Worm (Caenorhabditis elegans) whole organism, L2 larva: ENCODE data around the gene F42A9.9.

Source experiments
- C34F6.9 ChIP-seq: fragments of 150-350 bp; optimal IDR thresholded peaks from 2 replicates; lab custom pipeline; 2014; ENCODE audit warnings: missing biosample characterization, missing genetic modification characterization
- F13H6.1 ChIP-seq: sonication (generic microtip); optimal IDR thresholded peaks from 2 replicates; lab custom pipeline; 2016; ENCODE audit warnings: missing genetic modification characterization, missing compliant biosample characterization
- R02D3.7 ChIP-seq: fragments of 150-350 bp; optimal IDR thresholded peaks from 2 replicates; lab custom pipeline; 2014; ENCODE audit warnings: missing biosample characterization, missing genetic modification characterization
- ZK546.5 ChIP-seq: sonication (generic microtip); optimal IDR thresholded peaks from 2 replicates; lab custom pipeline; 2017; ENCODE audit warnings: missing biosample characterization, missing genetic modification characterization
- alr-1 ChIP-seq: fragments of 150-350 bp; optimal IDR thresholded peaks from 2 replicates; lab custom pipeline; 2014; ENCODE audit warnings: missing biosample characterization, missing genetic modification characterization
- aly-2 ChIP-seq: fragments of 150-350 bp; optimal IDR thresholded peaks from 2 replicates; lab custom pipeline; 2014; ENCODE audit warnings: missing biosample characterization, missing genetic modification characterization
- ama-1 ChIP-seq: fragments of 150-350 bp; optimal IDR thresholded peaks from 2 replicates; lab custom pipeline; 2018; ENCODE audit warnings: inconsistent platforms
- blmp-1 ChIP-seq: sonication (generic microtip); optimal IDR thresholded peaks from 2 replicates; lab custom pipeline; 2017; ENCODE audit warnings: missing genetic modification characterization, mild to moderate bottlenecking, missing compliant biosample characterization, antibody characterized with exemption, moderate library complexity; ENCODE audit not compliant: insufficient read depth
- ceh-16 ChIP-seq: fragments of 150-350 bp; optimal IDR thresholded peaks from 2 replicates; lab custom pipeline; 2014; ENCODE audit warnings: missing biosample characterization, missing genetic modification characterization
- ceh-82 ChIP-seq: fragments of 150-350 bp; optimal IDR thresholded peaks from 2 replicates; lab custom pipeline; 2014; ENCODE audit warnings: missing biosample characterization, missing genetic modification characterization
- crh-2 ChIP-seq: sonication (generic microtip); optimal IDR thresholded peaks from 2 replicates; lab custom pipeline; 2017; ENCODE audit warnings: missing biosample characterization, missing genetic modification characterization
- dmd-4 ChIP-seq: sonication (generic microtip); optimal IDR thresholded peaks from 2 replicates; lab custom pipeline; 2017; ENCODE audit warnings: missing biosample characterization, missing genetic modification characterization
- egl-27 ChIP-seq: sonication (generic microtip); optimal IDR thresholded peaks from 3 replicates; lab custom pipeline; 2017; ENCODE audit warnings: missing biosample characterization, missing genetic modification reagents, missing genetic modification characterization
- elt-1 ChIP-seq: fragments of 150-350 bp; optimal IDR thresholded peaks from 2 replicates; lab custom pipeline; 2014; ENCODE audit warnings: missing biosample characterization, missing genetic modification characterization
- elt-3 ChIP-seq: sonication (generic microtip); optimal IDR thresholded peaks from 2 replicates; lab custom pipeline; 2017; ENCODE audit warnings: missing biosample characterization, missing genetic modification characterization
- fos-1 ChIP-seq: fragments of 150-350 bp; optimal IDR thresholded peaks from 2 replicates; lab custom pipeline; 2014; ENCODE audit warnings: missing biosample characterization, missing genetic modification characterization
- gmeb-1 ChIP-seq: fragments of 150-350 bp; optimal IDR thresholded peaks from 2 replicates; lab custom pipeline; 2014; ENCODE audit warnings: missing biosample characterization, missing genetic modification characterization
- lin-11 ChIP-seq: fragments of 150-350 bp; sonication (generic microtip); optimal IDR thresholded peaks from 2 replicates; lab custom pipeline; 2014; ENCODE audit warnings: missing biosample characterization, missing genetic modification characterization, inconsistent platforms, mixed read lengths
- lin-39 ChIP-seq: fragments of 150-350 bp; optimal IDR thresholded peaks from 2 replicates; lab custom pipeline; 2014; ENCODE audit warnings: missing biosample characterization, missing genetic modification reagents, missing genetic modification characterization
- lsy-2 ChIP-seq, 2 experiments: fragments of 150-350 bp in 1 of 2; sonication (generic microtip) in 1 of 2; optimal IDR thresholded peaks; 2 replicates each; lab custom pipeline; 2014 to 2017; ENCODE audit warnings: missing biosample characterization in 2 of 2, missing genetic modification characterization in 2 of 2
- mbf-1 ChIP-seq: sonication (generic microtip); optimal IDR thresholded peaks from 2 replicates; lab custom pipeline; 2017; ENCODE audit warnings: missing biosample characterization, missing genetic modification characterization
- mdl-1 ChIP-seq, 2 experiments: fragments of 150-350 bp in 1 of 2; sonication (generic microtip) in 1 of 2; optimal IDR thresholded peaks; 2 replicates each; lab custom pipeline; 2017; ENCODE audit warnings: missing biosample characterization in 2 of 2, missing genetic modification characterization in 2 of 2
- nhr-10 ChIP-seq: sonication (generic microtip); optimal IDR thresholded peaks from 2 replicates; lab custom pipeline; 2017; ENCODE audit warnings: missing biosample characterization, missing genetic modification characterization
- nhr-12 ChIP-seq: fragments of 150-350 bp; optimal IDR thresholded peaks from 2 replicates; lab custom pipeline; 2014; ENCODE audit warnings: missing biosample characterization, missing genetic modification characterization
- nhr-21 ChIP-seq: fragments of 150-350 bp; optimal IDR thresholded peaks from 2 replicates; lab custom pipeline; 2014; ENCODE audit warnings: missing biosample characterization, missing genetic modification characterization
- nhr-23 ChIP-seq: fragments of 150-350 bp; optimal IDR thresholded peaks from 2 replicates; lab custom pipeline; 2014; ENCODE audit warnings: missing biosample characterization, missing genetic modification reagents, missing genetic modification characterization
- nhr-237 ChIP-seq: fragments of 150-350 bp; optimal IDR thresholded peaks from 2 replicates; lab custom pipeline; 2014; ENCODE audit warnings: missing biosample characterization, missing genetic modification characterization
- nhr-25 ChIP-seq: fragments of 150-350 bp; sonication (generic microtip); optimal IDR thresholded peaks from 3 replicates; lab custom pipeline; 2014; ENCODE audit warnings: missing biosample characterization, missing genetic modification characterization
- nhr-77 ChIP-seq: fragments of 150-350 bp; optimal IDR thresholded peaks from 2 replicates; lab custom pipeline; 2014; ENCODE audit warnings: missing biosample characterization, missing genetic modification characterization
- peb-1 ChIP-seq: fragments of 150-350 bp; optimal IDR thresholded peaks from 2 replicates; lab custom pipeline; 2014; ENCODE audit warnings: missing biosample characterization, missing genetic modification characterization
- sem-4 ChIP-seq: fragments of 150-350 bp; optimal IDR thresholded peaks from 2 replicates; lab custom pipeline; 2014; ENCODE audit warnings: missing biosample characterization, missing genetic modification reagents, missing genetic modification characterization
- skn-1 ChIP-seq: sonication (generic microtip); optimal IDR thresholded peaks from 2 replicates; lab custom pipeline; 2017; ENCODE audit warnings: missing biosample characterization, missing genetic modification characterization
- sma-3 ChIP-seq: sonication (generic microtip); optimal IDR thresholded peaks from 2 replicates; lab custom pipeline; 2016; ENCODE audit warnings: missing genetic modification reagents, missing genetic modification characterization, missing compliant biosample characterization
- sma-9 ChIP-seq, 2 experiments: fragments of 150-350 bp in 1 of 2; sonication (generic microtip) in 1 of 2; optimal IDR thresholded peaks; 2 replicates each; lab custom pipeline; 2014 to 2016; ENCODE audit warnings: missing genetic modification characterization in 2 of 2, mild to moderate bottlenecking in 1 of 2, missing biosample characterization in 1 of 2, missing compliant biosample characterization in 1 of 2, missing genetic modification reagents in 1 of 2, moderate library complexity in 1 of 2
- snpc-4 ChIP-seq: fragments of 150-350 bp; optimal IDR thresholded peaks from 2 replicates; lab custom pipeline; 2014; ENCODE audit warnings: missing biosample characterization, missing genetic modification characterization
- unc-55 ChIP-seq: fragments of 150-350 bp; sonication (generic microtip); optimal IDR thresholded peaks from 3 replicates; lab custom pipeline; 2014; ENCODE audit warnings: missing biosample characterization, missing genetic modification reagents, missing genetic modification characterization
- unc-62 ChIP-seq: fragments of 150-350 bp; optimal IDR thresholded peaks from 2 replicates; lab custom pipeline; 2014; ENCODE audit warnings: missing biosample characterization, missing genetic modification reagents, missing genetic modification characterization
- zag-1 ChIP-seq: fragments of 150-350 bp; optimal IDR thresholded peaks from 2 replicates; lab custom pipeline; 2014; ENCODE audit warnings: missing biosample characterization, missing genetic modification characterization
- ztf-4 ChIP-seq: fragments of 150-350 bp; optimal IDR thresholded peaks from 2 replicates; lab custom pipeline; 2014; ENCODE audit warnings: missing biosample characterization, missing genetic modification characterization

Gene F42A9.9

DNA sequence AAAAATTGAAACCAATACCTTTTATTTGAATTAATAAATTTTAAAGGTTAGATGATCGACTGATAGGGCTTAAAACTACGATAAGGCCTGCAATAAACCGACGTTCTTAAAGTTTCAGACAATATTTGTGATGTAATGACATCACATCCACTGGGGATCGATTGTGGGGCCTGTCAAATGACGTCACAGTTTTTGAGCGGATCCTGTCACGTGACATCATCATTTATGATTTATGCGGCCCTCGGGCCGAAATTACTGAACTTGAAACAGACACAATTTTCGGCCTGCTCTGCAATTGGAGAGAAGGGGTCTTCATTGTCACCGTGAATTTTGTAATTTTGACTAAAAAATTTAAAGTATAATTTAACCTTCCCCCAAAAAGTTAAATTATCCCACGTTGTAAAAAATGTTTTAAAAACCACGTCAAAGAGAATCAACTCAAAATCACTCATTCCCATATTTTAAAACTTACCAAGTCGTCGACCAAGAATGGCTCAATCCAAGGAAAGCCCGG lies 15.5 kb upstream of the F42A9.9 start, which contains the start of gene C49C8.1:
Gene C49C8.1, plus strand, starts transcription at position 464 of the 514 bp plus-strand sequence.
- TF ChIP-seq zag-1 (tag; lab: Kevin White, UChicago): no peak
- no peak for TF ChIP-seq sma-9 (GFP tag; optimal IDR thresholded peaks at IDR 0.05; lab: Kevin White, UChicago)
- TF ChIP-seq sma-9 (tag; optimal IDR thresholded peaks at IDR 0.05; lab: Kevin White, UChicago): no peak

DNA sequence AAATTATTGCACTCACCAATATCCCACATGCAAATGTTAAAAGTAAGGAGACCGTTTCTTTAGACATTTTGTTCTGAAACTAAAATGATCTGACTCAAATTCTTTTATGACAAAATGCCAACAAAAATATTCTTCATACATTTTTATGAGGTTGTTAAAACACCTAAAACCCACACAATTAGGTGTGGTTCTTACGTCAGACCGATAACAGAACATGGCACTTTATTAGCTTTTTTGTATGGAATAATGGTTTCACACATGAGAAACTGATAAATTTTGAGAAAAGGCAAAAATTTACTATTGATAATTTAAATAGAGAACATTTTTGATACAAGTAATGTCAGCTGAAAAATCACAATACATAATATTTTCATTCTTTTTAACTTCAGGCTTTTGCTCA lies 14.9 kb upstream of the F42A9.9 start, which contains the start of gene C49C8.5:
Gene C49C8.5, minus strand, starts transcription at position 73 of the 400 bp plus-strand sequence.
- no peak for TF ChIP-seq ama-1 (lab: Kevin White, UChicago)
- TF ChIP-seq fos-1 (tag; lab: Kevin White, UChicago): peak; percentile 42

DNA sequence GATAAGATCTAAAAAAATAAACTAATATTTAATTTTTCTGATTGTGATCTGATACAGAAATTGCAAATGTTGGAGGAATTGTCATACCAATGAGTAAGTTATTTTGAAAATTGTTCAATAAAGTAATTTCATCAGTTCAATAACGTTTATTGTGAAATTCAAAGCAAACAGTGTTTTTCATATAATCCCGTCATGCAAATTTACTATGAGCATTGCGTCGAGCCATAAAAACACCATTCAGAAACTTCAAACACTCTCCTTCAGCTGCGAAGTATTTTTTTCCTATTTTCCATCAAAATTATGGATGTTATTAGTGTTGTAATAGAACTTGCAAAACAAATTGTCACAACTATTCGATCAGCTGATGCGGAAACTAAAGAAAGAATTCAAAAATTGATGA lies 13.2 kb upstream of the F42A9.9 start, which contains the start of gene C49C8.8:
Gene C49C8.8, plus strand, starts transcription at position 301 of the 400 bp plus-strand sequence.
- TF ChIP-seq dmd-4 (tag; lab: Kevin White, UChicago) (no peak), elt-1 (no peak), nhr-23 (tag; lab: Kevin White, UChicago) (no peak), elt-3 (tag; lab: Kevin White, UChicago) (no peak), nhr-25 (no peak), zag-1 (tag; lab: Kevin White, UChicago) (no peak), lsy-2 (tag; optimal IDR thresholded peaks at IDR 0.05; lab: Kevin White, UChicago) (no peak), nhr-10 (tag; lab: Kevin White, UChicago) (no peak), R02D3.7 (tag; lab: Kevin White, UChicago) (no peak), unc-55 (GFP tag; lab: Kevin White, UChicago) (no peak), aly-2 (tag; lab: Kevin White, UChicago) (no peak)

DNA sequence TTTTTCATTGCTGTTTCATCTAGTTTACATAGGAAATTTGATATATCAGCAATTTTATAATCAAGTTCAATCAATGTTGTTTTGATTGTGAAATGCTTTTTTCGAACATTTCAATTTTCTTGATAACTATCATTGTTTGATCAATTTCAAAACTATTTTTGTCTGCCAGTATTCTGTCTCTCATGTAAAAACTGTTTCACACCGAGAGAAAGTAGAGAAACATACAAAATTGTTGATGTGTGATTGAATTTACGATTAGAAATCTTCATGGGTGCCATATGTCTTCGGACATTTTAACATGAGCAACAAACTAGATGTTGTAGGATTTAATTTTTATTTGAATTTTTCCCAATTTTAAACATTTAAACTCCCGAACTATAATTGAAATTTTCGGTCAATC lies 12.0 kb upstream of the F42A9.9 start, which contains the start of gene C49C8.2:
Gene C49C8.2, plus strand, starts transcription at position 393 of the 400 bp plus-strand sequence.
- TF ChIP-seq fos-1 (tag; lab: Kevin White, UChicago): peak; percentile 55
- no peak for TF ChIP-seq R02D3.7 (tag; lab: Kevin White, UChicago)
- no peak for TF ChIP-seq nhr-12 (tag; lab: Kevin White, UChicago)
- TF ChIP-seq lin-39: no peak
- TF ChIP-seq nhr-10 (tag; lab: Kevin White, UChicago): no peak
- peak; percentile 17 for TF ChIP-seq gmeb-1 (tag; lab: Kevin White, UChicago)
- peak; percentile 57 for TF ChIP-seq skn-1 (tag; lab: Kevin White, UChicago)
- TF ChIP-seq crh-2: peak; percentile 20
- no peak for TF ChIP-seq F13H6.1
- TF ChIP-seq nhr-21 (tag; lab: Kevin White, UChicago): no peak
- peak; percentile 20 for TF ChIP-seq C34F6.9
- TF ChIP-seq unc-55 (GFP tag; lab: Kevin White, UChicago): no peak
- TF ChIP-seq mdl-1 (tag; optimal IDR thresholded peaks at IDR 0.05; lab: Kevin White, UChicago): no peak
- TF ChIP-seq ceh-16: no peak
- no peak for TF ChIP-seq dmd-4 (tag; lab: Kevin White, UChicago)
- no peak for TF ChIP-seq nhr-237 (tag; lab: Kevin White, UChicago)
- no peak for TF ChIP-seq alr-1 (tag; lab: Kevin White, UChicago)
- TF ChIP-seq elt-1: no peak
- TF ChIP-seq sem-4 (tag; lab: Kevin White, UChicago): no peak
- no peak for TF ChIP-seq nhr-23 (tag; lab: Kevin White, UChicago)
- no peak for TF ChIP-seq blmp-1 (tag; lab: Kevin White, UChicago)
- TF ChIP-seq, all 48 proteins: peak for 5

DNA sequence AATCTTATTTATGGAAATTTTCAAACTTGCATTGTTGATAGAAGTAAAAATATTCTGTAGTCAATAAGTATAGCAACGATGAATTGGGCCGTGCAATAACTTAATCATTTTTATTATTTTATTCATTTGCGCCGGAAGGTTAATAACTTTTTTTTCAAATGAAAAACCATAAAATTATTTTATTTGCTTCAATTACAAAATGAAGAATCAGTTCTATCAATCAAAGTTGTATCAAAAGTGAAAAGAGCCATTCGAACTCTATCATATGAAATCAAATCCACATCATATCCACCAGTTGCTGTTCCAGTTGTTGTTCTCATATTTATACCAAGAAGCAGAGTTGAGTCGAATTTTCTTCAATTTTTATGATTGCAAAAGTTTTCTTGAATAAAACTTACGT lies 9.8 kb upstream of the F42A9.9 start, which contains the start of gene cyp-33E1:
Gene cyp-33E1, minus strand, starts transcription at position 101 of the 400 bp plus-strand sequence.
- TF ChIP-seq nhr-77 (tag; lab: Kevin White, UChicago): no peak
- TF ChIP-seq unc-55 (GFP tag; lab: Kevin White, UChicago): no peak
- TF ChIP-seq F13H6.1: no peak
- no peak for TF ChIP-seq ZK546.5 (tag; lab: Kevin White, UChicago)
- no peak for TF ChIP-seq nhr-237 (tag; lab: Kevin White, UChicago)
- TF ChIP-seq sma-9 (GFP tag; optimal IDR thresholded peaks at IDR 0.05; lab: Kevin White, UChicago): no peak
- TF ChIP-seq sma-9 (tag; optimal IDR thresholded peaks at IDR 0.05; lab: Kevin White, UChicago): no peak

DNA sequence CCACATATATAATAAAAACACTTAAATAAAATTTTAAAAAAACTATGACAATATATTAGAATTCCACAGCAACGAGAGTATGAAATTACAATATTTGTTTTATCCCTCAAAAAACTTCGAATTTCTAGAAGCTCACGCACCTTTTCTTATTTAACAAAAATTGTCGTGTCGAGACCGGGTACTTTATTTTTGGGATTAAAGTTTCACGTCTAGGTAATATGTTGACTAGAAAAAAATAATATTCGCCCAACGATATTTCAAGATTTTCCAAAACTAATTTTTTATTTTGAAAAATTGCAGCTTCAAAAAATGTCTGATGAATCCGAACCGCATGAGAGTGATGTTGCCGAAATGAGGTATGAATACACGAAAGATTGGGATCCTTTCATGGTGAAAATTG lies 5.8 kb upstream of the F42A9.9 start, which contains the start of gene C49C8.3:
Gene C49C8.3, plus strand, starts transcription at position 301 of the 400 bp plus-strand sequence.
- no peak for TF ChIP-seq R02D3.7 (tag; lab: Kevin White, UChicago)
- no peak for TF ChIP-seq crh-2
- TF ChIP-seq alr-1 (tag; lab: Kevin White, UChicago): no peak
- TF ChIP-seq lin-39: no peak
- no peak for TF ChIP-seq unc-55 (GFP tag; lab: Kevin White, UChicago)
- no peak for TF ChIP-seq mbf-1 (tag; lab: Kevin White, UChicago)
- no peak for TF ChIP-seq egl-27
- TF ChIP-seq ZK546.5 (tag; lab: Kevin White, UChicago): no peak
- no peak for TF ChIP-seq ceh-82 (tag; lab: Kevin White, UChicago)
- TF ChIP-seq nhr-237 (tag; lab: Kevin White, UChicago): no peak
- no peak for TF ChIP-seq lin-11
- no peak for TF ChIP-seq snpc-4 (tag; lab: Kevin White, UChicago)
- TF ChIP-seq peb-1 (tag; lab: Kevin White, UChicago): no peak
- TF ChIP-seq F13H6.1: no peak
- no peak for TF ChIP-seq sma-3 (GFP tag; lab: Kevin White, UChicago)
- no peak for TF ChIP-seq gmeb-1 (tag; lab: Kevin White, UChicago)
- TF ChIP-seq ztf-4 (tag; lab: Kevin White, UChicago): no peak
- no peak for TF ChIP-seq unc-62 (GFP tag; lab: Kevin White, UChicago)
